Worm (Caenorhabditis elegans) whole organism, L3 larva: ENCODE measurements around the gene ceh-39.

ENCODE experiments used
- R02D3.7 ChIP-seq: fragments of 150-350 bp; optimal IDR thresholded peaks from 2 replicates; lab custom pipeline; 2014; ENCODE audit warnings: missing biosample characterization, missing genetic modification characterization
- aly-2 ChIP-seq: fragments of 150-350 bp; optimal IDR thresholded peaks from 2 replicates; lab custom pipeline; 2014; ENCODE audit warnings: missing biosample characterization, missing genetic modification characterization
- ama-1 ChIP-seq: fragments of 150-350 bp; optimal IDR thresholded peaks from 2 replicates; lab custom pipeline; 2018
- ceh-28 ChIP-seq: fragments of 150-350 bp; optimal IDR thresholded peaks from 2 replicates; lab custom pipeline; 2014; ENCODE audit warnings: missing biosample characterization, missing genetic modification reagents, missing genetic modification characterization
- ceh-82 ChIP-seq: fragments of 150-350 bp; optimal IDR thresholded peaks from 2 replicates; lab custom pipeline; 2014; ENCODE audit warnings: missing biosample characterization, missing genetic modification characterization
- egl-27 ChIP-seq: sonication (generic microtip); optimal IDR thresholded peaks from 4 replicates; lab custom pipeline; 2017; ENCODE audit warnings: missing biosample characterization, missing genetic modification reagents, missing genetic modification characterization
- elt-1 ChIP-seq: fragments of 150-350 bp; optimal IDR thresholded peaks from 2 replicates; lab custom pipeline; 2014; ENCODE audit warnings: missing biosample characterization, missing genetic modification characterization
- elt-2 ChIP-seq: sonication (generic microtip); optimal IDR thresholded peaks from 2 replicates; lab custom pipeline; 2016; ENCODE audit warnings: missing genetic modification reagents, mild to moderate bottlenecking, missing genetic modification characterization, missing compliant biosample characterization
- elt-3 ChIP-seq, 3 experiments: fragments of 150-350 bp in 1 of 3; sonication (generic microtip) in 2 of 3; optimal IDR thresholded peaks; 2 replicates in 2 of 3; 4 replicates in 1 of 3; lab custom pipeline; 2014 to 2017; ENCODE audit warnings: missing biosample characterization in 3 of 3, missing genetic modification characterization in 3 of 3
- eor-1 ChIP-seq, 2 experiments: fragments of 150-350 bp; optimal IDR thresholded peaks; 2 replicates each; lab custom pipeline; 2014 to 2018; ENCODE audit warnings: missing biosample characterization in 2 of 2, missing genetic modification characterization in 2 of 2
- fkh-10 ChIP-seq: sonication (generic microtip); optimal IDR thresholded peaks from 2 replicates; lab custom pipeline; 2017; ENCODE audit warnings: missing biosample characterization, missing genetic modification reagents, missing genetic modification characterization
- fkh-2 ChIP-seq: fragments of 150-350 bp; optimal IDR thresholded peaks from 2 replicates; lab custom pipeline; 2014; ENCODE audit warnings: missing biosample characterization, missing genetic modification reagents, missing genetic modification characterization
- fos-1 ChIP-seq: fragments of 150-350 bp; optimal IDR thresholded peaks from 2 replicates; lab custom pipeline; 2014; ENCODE audit warnings: missing biosample characterization, missing genetic modification characterization
- hmg-11 ChIP-seq: sonication (generic microtip); optimal IDR thresholded peaks from 2 replicates; lab custom pipeline; 2016; ENCODE audit warnings: missing genetic modification characterization, missing compliant biosample characterization
- jun-1 ChIP-seq: fragments of 150-350 bp; optimal IDR thresholded peaks from 2 replicates; lab custom pipeline; 2014; ENCODE audit warnings: missing biosample characterization, missing genetic modification reagents, missing genetic modification characterization
- lin-15B ChIP-seq: fragments of 150-350 bp; optimal IDR thresholded peaks from 2 replicates; lab custom pipeline; 2014; ENCODE audit warnings: missing biosample characterization, missing genetic modification characterization
- lin-39 ChIP-seq: fragments of 150-350 bp; optimal IDR thresholded peaks from 2 replicates; lab custom pipeline; 2018; ENCODE audit warnings: missing biosample characterization, missing genetic modification reagents, missing genetic modification characterization
- lsy-12 ChIP-seq: sonication (generic microtip); optimal IDR thresholded peaks from 2 replicates; lab custom pipeline; 2016; ENCODE audit warnings: mild to moderate bottlenecking, missing genetic modification characterization, missing compliant biosample characterization
- mdl-1 ChIP-seq: fragments of 150-350 bp; optimal IDR thresholded peaks from 2 replicates; lab custom pipeline; 2014; ENCODE audit warnings: missing biosample characterization, missing genetic modification characterization
- mml-1 ChIP-seq: fragments of 150-350 bp; sonication (generic microtip); optimal IDR thresholded peaks from 3 replicates; lab custom pipeline; 2014; ENCODE audit warnings: missing biosample characterization, missing genetic modification characterization
- nfya-1 ChIP-seq: sonication (generic microtip); optimal IDR thresholded peaks from 2 replicates; lab custom pipeline; 2017; ENCODE audit warnings: missing genetic modification characterization, mild to moderate bottlenecking, missing compliant biosample characterization, antibody characterized with exemption, moderate library complexity; ENCODE audit not compliant: insufficient read depth
- nhr-12 ChIP-seq: fragments of 150-350 bp; optimal IDR thresholded peaks from 2 replicates; lab custom pipeline; 2014; ENCODE audit warnings: missing biosample characterization, missing genetic modification characterization
- nhr-23 ChIP-seq: fragments of 150-350 bp; optimal IDR thresholded peaks from 2 replicates; lab custom pipeline; 2014; ENCODE audit warnings: missing biosample characterization, missing genetic modification reagents, missing genetic modification characterization
- nhr-25 ChIP-seq: sonication (generic microtip); optimal IDR thresholded peaks from 2 replicates; lab custom pipeline; 2017; ENCODE audit warnings: missing biosample characterization, missing genetic modification characterization
- nhr-43 ChIP-seq: sonication (generic microtip); optimal IDR thresholded peaks from 2 replicates; lab custom pipeline; 2016; ENCODE audit warnings: mild to moderate bottlenecking, missing genetic modification characterization, missing compliant biosample characterization; ENCODE audit not compliant: poor library complexity, severe bottlenecking
- nhr-67 ChIP-seq: fragments of 150-350 bp; optimal IDR thresholded peaks from 2 replicates; lab custom pipeline; 2014; ENCODE audit warnings: missing biosample characterization, missing genetic modification characterization
- nhr-77 ChIP-seq: fragments of 150-350 bp; optimal IDR thresholded peaks from 2 replicates; lab custom pipeline; 2014; ENCODE audit warnings: missing biosample characterization, missing genetic modification characterization
- pha-4 ChIP-seq: fragments of 150-350 bp; optimal IDR thresholded peaks from 2 replicates; lab custom pipeline; 2014; ENCODE audit warnings: missing biosample characterization, missing genetic modification reagents, missing genetic modification characterization
- pqm-1 ChIP-seq: fragments of 150-350 bp; optimal IDR thresholded peaks from 2 replicates; lab custom pipeline; 2017; ENCODE audit warnings: missing biosample characterization, missing genetic modification characterization, inconsistent platforms
- skn-1 ChIP-seq: fragments of 150-350 bp; optimal IDR thresholded peaks from 2 replicates; lab custom pipeline; 2014; ENCODE audit warnings: missing biosample characterization, missing genetic modification characterization
- snpc-4 ChIP-seq: fragments of 150-350 bp; optimal IDR thresholded peaks from 2 replicates; lab custom pipeline; 2014; ENCODE audit warnings: missing biosample characterization, missing genetic modification characterization
- tbx-2 ChIP-seq: sonication (generic microtip); optimal IDR thresholded peaks from 2 replicates; lab custom pipeline; 2016; ENCODE audit warnings: mild to moderate bottlenecking, missing genetic modification characterization, missing compliant biosample characterization
- unc-39 ChIP-seq: sonication (generic microtip); optimal IDR thresholded peaks from 4 replicates; lab custom pipeline; 2017; ENCODE audit warnings: missing biosample characterization, missing genetic modification characterization
- ztf-11 ChIP-seq: fragments of 150-350 bp; optimal IDR thresholded peaks from 2 replicates; lab custom pipeline; 2014; ENCODE audit warnings: missing biosample characterization, missing genetic modification characterization

The ceh-39 gene

DNA sequence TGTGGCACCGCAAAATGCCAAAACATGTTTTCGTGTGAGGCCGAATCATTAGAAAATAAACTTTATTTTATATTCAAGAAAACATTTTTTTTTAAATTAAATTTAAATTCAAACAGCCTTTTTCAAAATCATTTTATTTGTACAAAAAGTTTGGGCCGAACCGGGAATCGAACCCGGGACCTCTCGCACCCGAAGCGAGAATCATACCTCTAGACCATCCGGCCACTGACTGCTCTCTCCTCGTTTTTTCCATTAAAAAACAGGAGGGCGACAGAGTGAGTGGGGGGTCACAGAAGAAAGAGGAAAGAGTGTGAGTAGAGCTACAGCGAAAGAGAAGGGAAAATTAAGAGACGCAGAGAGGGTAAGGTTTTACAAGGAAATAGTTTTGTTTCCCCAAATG lies 24.7 kb upstream of the ceh-39 start:
- no peak for TF ChIP-seq nhr-43
- TF ChIP-seq hmg-11 (tag; lab: Kevin White, UChicago), result peak; percentile 97
- TF ChIP-seq fkh-2 (tag; lab: Kevin White, UChicago), result no peak
- peak; percentile 72 for TF ChIP-seq lsy-12 (tag; lab: Kevin White, UChicago)
- TF ChIP-seq tbx-2 (tag; lab: Kevin White, UChicago), result peak; percentile 65
- no peak for TF ChIP-seq fkh-10 (GFP tag; lab: Kevin White, UChicago)
- TF ChIP-seq nhr-12 (tag; lab: Kevin White, UChicago), result no peak
- no peak for TF ChIP-seq elt-3 (tag; optimal IDR thresholded peaks at IDR 0.05; lab: Kevin White, UChicago)
- peak; percentile 47 for TF ChIP-seq nfya-1 (tag; lab: Kevin White, UChicago)
- peak in 1 of 2 experiments; percentile 35 for TF ChIP-seq eor-1 (tag; optimal IDR thresholded peaks at IDR 0.05; lab: Kevin White, UChicago)
- no peak for TF ChIP-seq egl-27 (tag; lab: Kevin White, UChicago)
- TF ChIP-seq mml-1 (tag; lab: Kevin White, UChicago), result no peak
- peak; percentile 20 for TF ChIP-seq elt-2
- TF ChIP-seq lin-39 (tag; lab: Kevin White, UChicago), result no peak
- TF ChIP-seq nhr-77 (tag; lab: Kevin White, UChicago), result peak; percentile 32
- no peak for TF ChIP-seq fos-1
- TF ChIP-seq ztf-11 (tag; lab: Kevin White, UChicago), result no peak
- peak; percentile 29 for TF ChIP-seq skn-1 (tag; lab: Kevin White, UChicago)
- TF ChIP-seq ceh-82 (tag; lab: Kevin White, UChicago), result peak; percentile 24
- TF ChIP-seq pha-4 (tag; lab: Kevin White, UChicago), result peak; percentile 72
- TF ChIP-seq mdl-1 (tag; lab: Kevin White, UChicago), result no peak
- TF ChIP-seq pqm-1 (tag; lab: Kevin White, UChicago), result peak; percentile 15
- TF ChIP-seq aly-2, result no peak
- TF ChIP-seq R02D3.7 (tag; lab: Kevin White, UChicago), result no peak
- TF ChIP-seq jun-1 (tag; lab: Kevin White, UChicago), result peak; percentile 14
- TF ChIP-seq snpc-4 (tag; lab: Kevin White, UChicago), result peak; percentile 40
- peak; percentile 48 for TF ChIP-seq ceh-28 (tag; lab: Kevin White, UChicago)

DNA sequence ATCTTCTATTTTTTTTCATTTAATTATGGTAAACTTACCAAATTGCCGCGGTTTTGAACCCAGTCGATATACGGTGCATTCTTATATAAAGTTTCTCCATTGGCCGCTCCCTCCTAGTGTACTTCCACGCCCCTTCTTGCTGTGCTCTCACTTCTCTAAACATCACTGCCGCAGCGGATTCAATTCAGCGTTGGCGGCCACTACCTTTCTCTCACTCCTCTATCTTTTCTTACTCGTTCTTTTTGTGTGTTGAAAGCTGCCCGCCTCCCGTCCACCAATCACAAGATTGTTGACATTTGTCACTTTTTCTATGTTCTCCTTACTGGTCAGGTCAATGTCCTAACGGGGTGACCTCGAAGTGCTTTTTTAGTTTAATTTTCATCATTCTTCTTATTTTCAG lies 15.0 kb upstream of the ceh-39 start:
- TF ChIP-seq nhr-43 (no peak), jun-1 (tag; lab: Kevin White, UChicago) (no peak), skn-1 (tag; lab: Kevin White, UChicago) (no peak), nfya-1 (tag; lab: Kevin White, UChicago) (peak; percentile 99), pha-4 (tag; lab: Kevin White, UChicago) (peak; percentile 86), snpc-4 (tag; lab: Kevin White, UChicago) (no peak), nhr-77 (tag; lab: Kevin White, UChicago) (no peak), nhr-23 (tag; lab: Kevin White, UChicago) (no peak), ceh-28 (tag; lab: Kevin White, UChicago) (peak; percentile 14)

DNA sequence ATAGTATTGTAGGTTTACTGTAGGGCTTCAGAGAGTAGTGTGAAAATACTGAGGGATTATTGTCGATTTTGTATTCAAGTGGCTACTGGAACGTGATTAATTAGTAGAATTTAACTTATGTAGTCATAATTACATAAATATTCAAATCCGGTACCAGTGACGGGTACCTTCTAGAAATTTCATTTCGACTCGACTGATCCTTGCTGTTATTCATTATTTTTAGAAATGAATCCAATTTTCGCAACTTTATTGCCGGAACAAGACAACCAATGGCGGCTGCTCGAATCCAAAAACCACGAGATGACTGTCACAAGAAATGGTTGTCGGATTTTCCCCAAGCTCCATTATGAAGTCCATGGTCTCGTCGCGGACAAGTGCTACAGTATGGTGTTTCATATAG lies 9.0 kb upstream of the ceh-39 start, which contains the start of gene tbx-41:
Gene tbx-41 (plus strand): TSS at position 301 of the 400 bp plus-strand sequence.
- TF ChIP-seq jun-1 (tag; lab: Kevin White, UChicago) (no peak), nhr-23 (tag; lab: Kevin White, UChicago) (no peak), unc-39 (tag; lab: Kevin White, UChicago) (no peak), nhr-25 (no peak), nfya-1 (tag; lab: Kevin White, UChicago) (no peak), ceh-28 (tag; lab: Kevin White, UChicago) (no peak), pha-4 (tag; lab: Kevin White, UChicago) (no peak), nhr-77 (tag; lab: Kevin White, UChicago) (no peak), ztf-11 (tag; lab: Kevin White, UChicago) (no peak)

DNA sequence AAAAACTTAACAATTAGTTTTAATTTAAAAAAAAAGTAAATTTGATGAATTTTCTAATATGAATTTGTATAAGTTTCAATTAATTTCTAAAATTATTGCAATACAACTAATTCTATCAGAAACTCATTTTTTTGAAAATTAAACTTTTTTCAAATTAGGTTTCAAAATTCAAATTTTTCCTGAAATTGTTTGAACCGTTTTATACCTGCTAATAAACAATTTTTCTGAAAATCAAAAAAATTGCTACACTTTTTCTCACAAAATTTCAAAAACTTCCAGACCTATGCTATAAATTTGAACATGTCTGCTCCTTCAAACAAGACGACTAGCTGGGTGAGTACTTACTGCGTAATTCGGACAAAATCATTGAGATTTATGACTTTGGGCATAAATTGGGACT lies 4.5 kb upstream of the ceh-39 start, which contains the start of gene T26C11.8:
Gene T26C11.8 (plus strand): TSS at position 301 of the 400 bp plus-strand sequence.
- TF ChIP-seq nhr-43, result no peak
- no peak for TF ChIP-seq nhr-67
- no peak for TF ChIP-seq fkh-2 (tag; lab: Kevin White, UChicago)
- no peak for TF ChIP-seq elt-1 (tag; lab: Kevin White, UChicago)
- no peak for TF ChIP-seq ama-1 (lab: Kevin White, UChicago)
- TF ChIP-seq nhr-23 (tag; lab: Kevin White, UChicago), result no peak
- TF ChIP-seq lin-39 (tag; lab: Kevin White, UChicago), result no peak
- TF ChIP-seq ceh-28 (tag; lab: Kevin White, UChicago), result no peak
- TF ChIP-seq lin-15B (tag; lab: Kevin White, UChicago), result no peak
- TF ChIP-seq fkh-10 (GFP tag; lab: Kevin White, UChicago), result no peak
